Fruit fly (Drosophila melanogaster): ENCODE data around the gene CG32249.

CG32249 gene

dm6 chr3L:4440153-4440552, 29.6 kb upstream of the CG32249 start (continued):
- TF ChIP-seq CG9932 (GFP tag; IDR thresholded peaks at IDR 0.05) (peak; percentile 18; the same call in 1 of the 2 replicates), CG32767 (GFP tag; IDR thresholded peaks at IDR 0.05) (no peak), CG6765 (GFP tag; optimal IDR thresholded peaks at IDR 0.05) (no peak), abd-A (tag; optimal IDR thresholded peaks at IDR 0.05) (peak; percentile 88), CG11504 (tag; optimal IDR thresholded peaks at IDR 0.05) (no peak)

dm6 chr3L:4442168-4442567, 27.6 kb upstream of the CG32249 start:
- TF ChIP-seq abd-A (tag; optimal IDR thresholded peaks at IDR 0.05) (peak; percentile 83), tx (GFP tag; optimal IDR thresholded peaks at IDR 0.05) (no peak), chinmo (GFP tag; IDR thresholded peaks at IDR 0.05; ENCODE audit: partially characterized antibody) (peak; percentile 57; the same call in 1 of the 4 replicates)

DNA sequence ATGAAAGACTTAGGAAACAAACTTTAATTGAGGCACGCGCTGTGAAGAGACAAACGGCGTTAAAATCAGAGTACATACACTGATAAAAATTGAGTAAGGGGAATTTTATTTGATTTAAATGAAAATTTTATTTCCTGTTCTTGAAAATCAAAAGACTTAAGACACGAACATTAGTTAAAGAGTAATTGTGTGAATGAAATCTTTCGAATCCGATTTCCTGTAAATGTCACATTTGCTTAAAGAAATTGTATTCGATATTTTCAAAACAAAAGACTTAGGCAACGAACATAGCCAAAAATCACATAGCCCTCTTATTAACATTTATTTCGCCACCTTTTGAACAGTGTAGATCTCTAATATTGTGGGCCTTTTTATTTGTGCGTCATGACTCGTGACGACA, 24.0 kb upstream of the CG32249 start:
- no peak for TF ChIP-seq CG1529 (GFP tag; optimal IDR thresholded peaks at IDR 0.05)
- TF ChIP-seq peb (GFP tag; IDR thresholded peaks at IDR 0.05), result no peak
- no peak for TF ChIP-seq tgo (GFP tag; IDR thresholded peaks at IDR 0.05)
- TF ChIP-seq Dek (tag; optimal IDR thresholded peaks at IDR 0.05), result no peak
- TF ChIP-seq CG2678 (tag; optimal IDR thresholded peaks at IDR 0.05), result peak; percentile 46
- TF ChIP-seq Rfx (GFP tag; IDR thresholded peaks at IDR 0.05), result peak; percentile 73
- TF ChIP-seq Hmr (GFP tag; optimal IDR thresholded peaks at IDR 0.05), result no peak
- no peak for TF ChIP-seq fu2 (GFP tag; optimal IDR thresholded peaks at IDR 0.05)
- peak; percentile 57 for TF ChIP-seq CG18599 (GFP tag; optimal IDR thresholded peaks at IDR 0.05)
- TF ChIP-seq jing (GFP tag; optimal IDR thresholded peaks at IDR 0.05), result no peak
- TF ChIP-seq Gsc (GFP tag; IDR thresholded peaks at IDR 0.05), result no peak
- TF ChIP-seq Dp (GFP tag; optimal IDR thresholded peaks at IDR 0.05), result no peak
- TF ChIP-seq sens-2 (GFP tag; IDR thresholded peaks at IDR 0.05), result no peak
- TF ChIP-seq CG5180 (GFP tag; optimal IDR thresholded peaks at IDR 0.05), result no peak
- TF ChIP-seq NC2β (GFP tag; optimal IDR thresholded peaks at IDR 0.05), result no peak
- TF ChIP-seq Antp (GFP tag; optimal IDR thresholded peaks at IDR 0.05), result no peak
- no peak for TF ChIP-seq CG34376 (GFP tag; optimal IDR thresholded peaks at IDR 0.05)
- TF ChIP-seq Dip3 (GFP tag; optimal IDR thresholded peaks at IDR 0.05), result no peak
- no peak for TF ChIP-seq nau (GFP tag; optimal IDR thresholded peaks at IDR 0.05)
- no peak for TF ChIP-seq CG7745 (tag; optimal IDR thresholded peaks at IDR 0.05)
- no peak for TF ChIP-seq Side (GFP tag; optimal IDR thresholded peaks at IDR 0.05)
- no peak for TF ChIP-seq Ets97D (GFP tag; optimal IDR thresholded peaks at IDR 0.05)
- TF ChIP-seq p53 (GFP tag; optimal IDR thresholded peaks at IDR 0.05), result no peak
- peak; percentile 46; the same call in 1 of the 2 replicates for TF ChIP-seq CG7372 (GFP tag; IDR thresholded peaks at IDR 0.05)
- TF ChIP-seq Poxn (GFP tag; IDR thresholded peaks at IDR 0.05), result no peak
- peak; percentile 10 for TF ChIP-seq grau (tag; optimal IDR thresholded peaks at IDR 0.05)
- no peak for TF ChIP-seq CG11723 (GFP tag; optimal IDR thresholded peaks at IDR 0.05)
- TF ChIP-seq CG2120 (GFP tag; optimal IDR thresholded peaks at IDR 0.05), result peak; percentile 11
- no peak for TF ChIP-seq Hmx (GFP tag; optimal IDR thresholded peaks at IDR 0.05)
- TF ChIP-seq CG9817 (tag; optimal IDR thresholded peaks at IDR 0.05), result peak; percentile 13
- no peak for TF ChIP-seq pan (optimal IDR thresholded peaks at IDR 0.05)
- TF ChIP-seq pan (GFP tag; optimal IDR thresholded peaks at IDR 0.05 in 1 of 2, IDR thresholded peaks at IDR 0.05 in 1 of 2), result no peak
- peak; percentile 48 for TF ChIP-seq cwo (GFP tag; optimal IDR thresholded peaks at IDR 0.05)
- TF ChIP-seq CG3726 (GFP tag; IDR thresholded peaks at IDR 0.05), result no peak
- TF ChIP-seq dmrt99B (tag; optimal IDR thresholded peaks at IDR 0.05), result peak; percentile 1
- TF ChIP-seq crc (GFP tag; optimal IDR thresholded peaks at IDR 0.05), result peak; percentile 45
- TF ChIP-seq CG8359 (GFP tag; optimal IDR thresholded peaks at IDR 0.05; ENCODE audit: borderline replicate concordance), result no peak
- no peak for TF ChIP-seq CG15601 (tag; optimal IDR thresholded peaks at IDR 0.05)
- no peak for TF ChIP-seq gcm2 (GFP tag; optimal IDR thresholded peaks at IDR 0.05)
- peak in 1 of 2 experiments; percentile 45 for TF ChIP-seq dpn (GFP tag; optimal IDR thresholded peaks at IDR 0.05)
- TF ChIP-seq CG1233 (GFP tag; optimal IDR thresholded peaks at IDR 0.05), result no peak
